Worm (Caenorhabditis elegans) whole organism, mixed stage, embryonic: ENCODE results near the gene fbxc-26.
A peak's percentile ranks its signal among the peaks of the same experiment; 100 is the strongest.
"Not testable (repeated sequence)": the region's sequence is repeated elsewhere in the genome, so short reads cannot be mapped to it uniquely, and the experiment has no call there.

Source experiments
- M03D4.4 ChIP-seq: sonication (generic microtip); optimal IDR thresholded peaks from 2 replicates; lab custom pipeline; 2017; ENCODE audit warnings: mild to moderate bottlenecking, missing genetic modification characterization, missing compliant biosample characterization
- bed-3 ChIP-seq: fragments of 200-800 bp; sonication (Bioruptor generic); optimal IDR thresholded peaks from 3 replicates; lab custom pipeline; 2018; ENCODE audit warnings: mild to moderate bottlenecking, missing genetic modification characterization, moderate library complexity, missing compliant biosample characterization
- ceh-39 ChIP-seq: fragments of 150-350 bp; optimal IDR thresholded peaks from 2 replicates; lab custom pipeline; 2014; ENCODE audit warnings: missing biosample characterization, missing genetic modification characterization
- ceh-43 ChIP-seq: fragments of 200-800 bp; sonication (Bioruptor generic); optimal IDR thresholded peaks from 2 replicates; lab custom pipeline; 2018; ENCODE audit warnings: mild to moderate bottlenecking, missing genetic modification characterization, moderate library complexity, missing compliant biosample characterization
- ceh-83 ChIP-seq: fragments of 200-800 bp; sonication (Bioruptor generic); optimal IDR thresholded peaks from 2 replicates; lab custom pipeline; 2018; ENCODE audit warnings: mild to moderate bottlenecking, missing genetic modification characterization, missing compliant biosample characterization
- ces-1 ChIP-seq: fragments of 150-350 bp; optimal IDR thresholded peaks from 2 replicates; lab custom pipeline; 2014; ENCODE audit warnings: missing biosample characterization, missing genetic modification reagents, missing genetic modification characterization
- cnd-1 ChIP-seq: fragments of 200-800 bp; sonication (Bioruptor generic); optimal IDR thresholded peaks from 2 replicates; lab custom pipeline; 2018; ENCODE audit warnings: mild to moderate bottlenecking, missing genetic modification characterization, missing compliant biosample characterization
- drap-1 ChIP-seq: fragments of 200-800 bp; sonication (Bioruptor generic); optimal IDR thresholded peaks from 3 replicates; lab custom pipeline; 2018; ENCODE audit warnings: mild to moderate bottlenecking, missing genetic modification characterization, missing compliant biosample characterization
- elt-1 ChIP-seq: sonication (generic microtip); optimal IDR thresholded peaks from 2 replicates; lab custom pipeline; 2017; ENCODE audit warnings: missing genetic modification characterization, mild to moderate bottlenecking, missing compliant biosample characterization, antibody characterized with exemption, moderate library complexity, borderline replicate concordance; ENCODE audit not compliant: insufficient read depth
- elt-3 ChIP-seq: fragments of 150-350 bp; optimal IDR thresholded peaks from 2 replicates; lab custom pipeline; 2014; ENCODE audit warnings: missing biosample characterization, missing genetic modification characterization
- flh-1 ChIP-seq: fragments of 200-800 bp; sonication (Bioruptor generic); optimal IDR thresholded peaks from 2 replicates; lab custom pipeline; 2018; ENCODE audit warnings: mild to moderate bottlenecking, missing genetic modification characterization, moderate library complexity, missing compliant biosample characterization
- ham-2 ChIP-seq: fragments of 200-800 bp; sonication (Bioruptor generic); optimal IDR thresholded peaks from 2 replicates; lab custom pipeline; 2018; ENCODE audit warnings: mild to moderate bottlenecking, missing genetic modification characterization, missing compliant biosample characterization
- lin-13 ChIP-seq: fragments of 150-350 bp; optimal IDR thresholded peaks from 2 replicates; lab custom pipeline; 2014; ENCODE audit warnings: missing biosample characterization, missing genetic modification characterization
- lin-32 ChIP-seq: fragments of 200-800 bp; sonication (Bioruptor generic); optimal IDR thresholded peaks from 2 replicates; lab custom pipeline; 2018; ENCODE audit warnings: mild to moderate bottlenecking, missing genetic modification characterization, missing compliant biosample characterization
- lsy-2 ChIP-seq: fragments of 150-350 bp; optimal IDR thresholded peaks from 2 replicates; lab custom pipeline; 2014; ENCODE audit warnings: missing biosample characterization, missing genetic modification characterization
- mab-5 ChIP-seq: fragments of 150-350 bp; optimal IDR thresholded peaks from 2 replicates; lab custom pipeline; 2014; ENCODE audit warnings: missing biosample characterization, missing genetic modification characterization
- mep-1 ChIP-seq: fragments of 150-350 bp; optimal IDR thresholded peaks from 2 replicates; lab custom pipeline; 2017; ENCODE audit warnings: missing biosample characterization, missing genetic modification reagents, missing genetic modification characterization, inconsistent platforms
- mls-2 ChIP-seq: sonication (generic microtip); optimal IDR thresholded peaks from 2 replicates; lab custom pipeline; 2016; ENCODE audit warnings: mild to moderate bottlenecking, missing genetic modification characterization, moderate library complexity, missing compliant biosample characterization
- nhr-12 ChIP-seq: fragments of 150-350 bp; optimal IDR thresholded peaks from 2 replicates; lab custom pipeline; 2014; ENCODE audit warnings: missing biosample characterization, missing genetic modification characterization
- nhr-2 ChIP-seq: fragments of 150-350 bp; optimal IDR thresholded peaks from 2 replicates; lab custom pipeline; 2014; ENCODE audit warnings: missing biosample characterization, missing genetic modification characterization
- nhr-28 ChIP-seq: fragments of 150-350 bp; optimal IDR thresholded peaks from 2 replicates; lab custom pipeline; 2014; ENCODE audit warnings: missing biosample characterization, missing genetic modification characterization
- pha-4 ChIP-seq: fragments of 150-350 bp; optimal IDR thresholded peaks from 2 replicates; lab custom pipeline; 2018; ENCODE audit warnings: missing biosample characterization, missing genetic modification reagents, missing genetic modification characterization
- sem-2 ChIP-seq: fragments of 200-800 bp; sonication (Bioruptor generic); optimal IDR thresholded peaks from 2 replicates; lab custom pipeline; 2018; ENCODE audit warnings: mild to moderate bottlenecking, missing genetic modification characterization, missing compliant biosample characterization
- snpc-4 ChIP-seq: fragments of 150-350 bp; optimal IDR thresholded peaks from 2 replicates; lab custom pipeline; 2014; ENCODE audit warnings: missing biosample characterization, missing genetic modification characterization
- unc-120 ChIP-seq: sonication (generic microtip); optimal IDR thresholded peaks from 2 replicates; lab custom pipeline; 2017; ENCODE audit warnings: missing genetic modification characterization, missing compliant biosample characterization; ENCODE audit not compliant: poor library complexity, severe bottlenecking
- unc-39 ChIP-seq: fragments of 150-350 bp; optimal IDR thresholded peaks from 2 replicates; lab custom pipeline; 2014; ENCODE audit warnings: missing biosample characterization, missing genetic modification characterization
- unc-62 ChIP-seq: fragments of 150-350 bp; optimal IDR thresholded peaks from 2 replicates; lab custom pipeline; 2014; ENCODE audit warnings: missing biosample characterization, missing genetic modification reagents, missing genetic modification characterization
- zip-8 ChIP-seq: fragments of 150-350 bp; optimal IDR thresholded peaks from 2 replicates; lab custom pipeline; 2014; ENCODE audit warnings: missing biosample characterization, missing genetic modification characterization
- ztf-11 ChIP-seq: fragments of 150-350 bp; optimal IDR thresholded peaks from 2 replicates; lab custom pipeline; 2014; ENCODE audit warnings: missing biosample characterization, missing genetic modification characterization

The fbxc-26 gene

ce11 chrII:1662881-1663280 lies 31.5 kb downstream of the fbxc-26 start, which contains the start of gene ZC204.14:
Gene ZC204.14 (minus strand): TSS chrII:1662949.
- no peak for TF ChIP-seq ztf-11 (tag; lab: Kevin White, UChicago)
- TF ChIP-seq cnd-1 = no peak

ce11 chrII:1660888-1661287 lies 33.5 kb downstream of the fbxc-26 start, which contains the start of gene ZC204.13:
Gene ZC204.13 (minus strand): TSS chrII:1660988.
- TF ChIP-seq mls-2; lin-13 (tag; lab: Kevin White, UChicago); ceh-39: not testable (repeated sequence)
- TF ChIP-seq, all 35 proteins: peak for 0; not testable (repeated sequence) for 35

- TF ChIP-seq sem-2 (GFP tag; lab: Kevin White, UChicago) (no peak), ceh-39 (no peak), ces-1 (GFP tag; lab: Kevin White, UChicago) (no peak), lin-13 (tag; lab: Kevin White, UChicago) (no peak)
Measured at ce11 chrII:1657202-1657601, 37.2 kb downstream of the fbxc-26 start, which contains the start of gene ZC204.12. Gene ZC204.12 (minus strand): TSS chrII:1657302.

- no peak for TF ChIP-seq unc-120
- peak; percentile 6 for TF ChIP-seq ceh-39
Measured at ce11 chrII:1654917-1655316, 39.5 kb downstream of the fbxc-26 start, which contains the start of gene btb-12. Gene btb-12 (plus strand): TSS chrII:1655217.

- TF ChIP-seq unc-39 (tag; lab: Kevin White, UChicago) = no peak
- TF ChIP-seq unc-62 (GFP tag; lab: Kevin White, UChicago) = no peak
- no peak for TF ChIP-seq elt-3
- TF ChIP-seq ceh-43 = no peak
- no peak for TF ChIP-seq snpc-4
- no peak for TF ChIP-seq flh-1 (GFP tag; lab: Kevin White, UChicago)
- no peak for TF ChIP-seq ceh-39
- no peak for TF ChIP-seq zip-8 (tag; lab: Kevin White, UChicago)
- TF ChIP-seq elt-1 (tag; lab: Kevin White, UChicago) = no peak
- no peak for TF ChIP-seq lin-13 (tag; lab: Kevin White, UChicago)
- TF ChIP-seq nhr-28 (tag; lab: Kevin White, UChicago) = no peak
- no peak for TF ChIP-seq M03D4.4 (tag; lab: Kevin White, UChicago)
- TF ChIP-seq nhr-12 (tag; lab: Kevin White, UChicago) = no peak
- no peak for TF ChIP-seq mab-5
- no peak for TF ChIP-seq pha-4 (tag; lab: Kevin White, UChicago)
- TF ChIP-seq drap-1 (GFP tag; lab: Kevin White, UChicago) = no peak
- TF ChIP-seq bed-3 (GFP tag; lab: Kevin White, UChicago) = no peak
- no peak for TF ChIP-seq nhr-2
- no peak for TF ChIP-seq mls-2
Measured at ce11 chrII:1653397-1653796, 41.0 kb downstream of the fbxc-26 start, which contains the start of gene fbxb-15. Gene fbxb-15 (minus strand): TSS chrII:1653497.

- TF ChIP-seq cnd-1 (no peak), ceh-39 (no peak), unc-62 (GFP tag; lab: Kevin White, UChicago) (no peak), pha-4 (tag; lab: Kevin White, UChicago) (no peak), ceh-83 (no peak), ham-2 (GFP tag; lab: Kevin White, UChicago) (no peak), unc-39 (tag; lab: Kevin White, UChicago) (no peak), ztf-11 (tag; lab: Kevin White, UChicago) (no peak), mep-1 (tag; lab: Kevin White, UChicago) (no peak), unc-120 (no peak), bed-3 (GFP tag; lab: Kevin White, UChicago) (no peak), lsy-2 (tag; lab: Kevin White, UChicago) (no peak), flh-1 (GFP tag; lab: Kevin White, UChicago) (no peak), elt-3 (no peak), lin-32 (GFP tag; lab: Kevin White, UChicago) (no peak), elt-1 (tag; lab: Kevin White, UChicago) (no peak), ceh-43 (no peak), zip-8 (tag; lab: Kevin White, UChicago) (no peak)
- TF ChIP-seq, all 35 proteins: peak for 0
Measured at ce11 chrII:1651804-1652203, 42.6 kb downstream of the fbxc-26 start, which contains the start of gene fbxb-16. Gene fbxb-16 (minus strand): TSS chrII:1651904.
